Worm (Caenorhabditis elegans) whole organism, late embryonic: ENCODE results near the gene ptp-8.

Experiments
- dmd-4 ChIP-seq: sonication (generic microtip); optimal IDR thresholded peaks from 2 replicates; lab custom pipeline; 2016; ENCODE audit warnings: borderline replicate concordance, missing genetic modification characterization, missing compliant biosample characterization
- dve-1 ChIP-seq: sonication (generic microtip); optimal IDR thresholded peaks from 2 replicates; lab custom pipeline; 2017; ENCODE audit warnings: antibody characterized with exemption, mild to moderate bottlenecking, missing genetic modification characterization, missing compliant biosample characterization
- elt-2 ChIP-seq: sonication (generic microtip); optimal IDR thresholded peaks from 2 replicates; lab custom pipeline; 2016; ENCODE audit warnings: missing genetic modification reagents, missing genetic modification characterization, missing compliant biosample characterization
- mec-3 ChIP-seq: sonication (generic microtip); optimal IDR thresholded peaks from 2 replicates; lab custom pipeline; 2016; ENCODE audit warnings: borderline replicate concordance, missing genetic modification characterization, missing compliant biosample characterization
- pax-1 ChIP-seq: fragments of 150-350 bp; optimal IDR thresholded peaks from 2 replicates; lab custom pipeline; 2014; ENCODE audit warnings: missing biosample characterization, missing genetic modification characterization
- pqm-1 ChIP-seq: sonication (generic microtip); optimal IDR thresholded peaks from 2 replicates; lab custom pipeline; 2016; ENCODE audit warnings: missing genetic modification characterization, missing compliant biosample characterization

ce11 chrIV:7424198-7424597 lies 42.3 kb downstream of the ptp-8 start, which contains the start of gene unc-82:
- TF ChIP-seq dve-1, result no peak
- TF ChIP-seq dmd-4 (tag; lab: Kevin White, UChicago), result no peak
- TF ChIP-seq pqm-1 (tag; lab: Kevin White, UChicago), result no peak
- no peak for TF ChIP-seq mec-3 (tag; lab: Kevin White, UChicago)
- TF ChIP-seq elt-2 (tag; lab: Kevin White, UChicago), result no peak
- no peak for TF ChIP-seq pax-1 (tag; lab: Kevin White, UChicago)
